Fruit fly (Drosophila melanogaster) ovary, adult (tissue): Measurements from ENCODE around the gene DAAM.

Experiments used
- CG17801 ChIP-seq: fragments of 200-800 bp; optimal IDR thresholded peaks from 2 replicates; lab custom pipeline; 2019; ENCODE audit warnings: missing biosample characterization, mild to moderate bottlenecking, missing genetic modification characterization, moderate library complexity; ENCODE audit not compliant: partially characterized antibody

Gene DAAM

dm6 chrX:1275018-1275820 is 46.9 kb downstream of the DAAM start, which contains the start of gene Atf3:
Atf3 (minus strand) TSS chrX:1275284.
- peak; percentile 70 for TF ChIP-seq CG17801

- no peak for TF ChIP-seq CG17801
Observed at dm6 chrX:1272848-1273247, 49.3 kb downstream of the DAAM start.

- TF ChIP-seq CG17801, result peak; percentile 99
Observed at dm6 chrX:1271080-1271479, 51.1 kb downstream of the DAAM start.

- TF ChIP-seq CG17801, result no peak
Observed at dm6 chrX:1270655-1271054, 51.5 kb downstream of the DAAM start.

- no peak for TF ChIP-seq CG17801
Observed at dm6 chrX:1270183-1270582, 52.0 kb downstream of the DAAM start.

- TF ChIP-seq CG17801, result no peak
Observed at dm6 chrX:1269700-1270099, 52.5 kb downstream of the DAAM start.

- TF ChIP-seq CG17801, result no peak
Observed at dm6 chrX:1267625-1268024, 54.5 kb downstream of the DAAM start.

- no peak for TF ChIP-seq CG17801
Observed at dm6 chrX:1264547-1264946, 57.6 kb downstream of the DAAM start.

dm6 chrX:1262536-1263263 is 59.5 kb downstream of the DAAM start:
- no peak for TF ChIP-seq CG17801

dm6 chrX:1260327-1260726 is 61.8 kb downstream of the DAAM start:
- TF ChIP-seq CG17801, result no peak

- TF ChIP-seq CG17801, result no peak
Observed at dm6 chrX:1256742-1257441, 65.3 kb downstream of the DAAM start.

- no peak for TF ChIP-seq CG17801
Observed at dm6 chrX:1256131-1256530, 66.0 kb downstream of the DAAM start.

- no peak for TF ChIP-seq CG17801
Observed at dm6 chrX:1252961-1253360, 69.2 kb downstream of the DAAM start.

dm6 chrX:1250104-1250503 is 72.1 kb downstream of the DAAM start:
- no peak for TF ChIP-seq CG17801

dm6 chrX:1249612-1250011 is 72.5 kb downstream of the DAAM start:
- TF ChIP-seq CG17801, result no peak

- no peak for TF ChIP-seq CG17801
Observed at dm6 chrX:1248735-1249134, 73.4 kb downstream of the DAAM start.

dm6 chrX:1242049-1242448 is 80.1 kb downstream of the DAAM start:
- TF ChIP-seq CG17801, result no peak
